Fruit fly (Drosophila melanogaster) whole organism, wandering third instar larva: ENCODE results near the gene hdly.

Experiments used
- Abd-B ChIP-seq: fragments of >200 bp; optimal IDR thresholded peaks from 2 replicates; lab custom pipeline; 2017; ENCODE audit warnings: missing biosample characterization, missing genetic modification characterization
- CG32264 ChIP-seq: fragments of 200-800 bp; sonication (Bioruptor generic); optimal IDR thresholded peaks from 2 replicates; lab custom pipeline; 2016; ENCODE audit warnings: missing biosample characterization, missing genetic modification characterization
- CG9705 ChIP-seq: fragments of 200-800 bp; sonication (Bioruptor generic); optimal IDR thresholded peaks from 2 replicates; lab custom pipeline; 2018; ENCODE audit warnings: missing biosample characterization, mild to moderate bottlenecking, missing genetic modification characterization
- CrebA ChIP-seq: fragments of 200-800 bp; sonication (Bioruptor generic); optimal IDR thresholded peaks from 2 replicates; lab custom pipeline; 2016; ENCODE audit warnings: missing biosample characterization, mild to moderate bottlenecking, missing genetic modification characterization, borderline replicate concordance
- Dfd ChIP-seq: fragments of >200 bp; optimal IDR thresholded peaks from 2 replicates; lab custom pipeline; 2017; ENCODE audit warnings: missing biosample characterization, missing genetic modification characterization
- Dif ChIP-seq: fragments of 200-275, 200-300 bp; sonication (Bioruptor generic); optimal IDR thresholded peaks from 2 replicates; lab custom pipeline; 2018; ENCODE audit warnings: missing biosample characterization, missing genetic modification characterization; ENCODE audit not compliant: partially characterized antibody
- GATAd ChIP-seq: sonication (Bioruptor generic); optimal IDR thresholded peaks from 2 replicates; lab custom pipeline; 2016; ENCODE audit warnings: missing biosample characterization, missing genetic modification characterization
- HLH106 ChIP-seq: fragments of 200-800 bp; optimal IDR thresholded peaks from 3 replicates; lab custom pipeline; 2019; ENCODE audit warnings: missing biosample characterization, mild to moderate bottlenecking, missing genetic modification characterization, moderate library complexity
- Hnf4 ChIP-seq: fragments of 200-800 bp; sonication (Bioruptor generic); optimal IDR thresholded peaks from 2 replicates; lab custom pipeline; 2016; ENCODE audit warnings: missing biosample characterization, mild to moderate bottlenecking, missing genetic modification characterization
- Hr78 ChIP-seq: fragments of >200 bp; optimal IDR thresholded peaks from 2 replicates; lab custom pipeline; 2017; ENCODE audit warnings: missing biosample characterization, missing genetic modification characterization
- Hr83 ChIP-seq: fragments of 200-300 bp; sonication (Bioruptor generic); optimal IDR thresholded peaks from 2 replicates; lab custom pipeline; 2016; ENCODE audit warnings: missing biosample characterization, mild to moderate bottlenecking, missing genetic modification characterization, moderate library complexity; ENCODE audit not compliant: poor library complexity, severe bottlenecking
- Jra ChIP-seq: sonication (Bioruptor generic); optimal IDR thresholded peaks from 2 replicates; lab custom pipeline; 2016; ENCODE audit warnings: missing biosample characterization, missing genetic modification characterization
- Mio ChIP-seq: sonication (Bioruptor generic); optimal IDR thresholded peaks from 2 replicates; lab custom pipeline; 2016; ENCODE audit warnings: missing biosample characterization, missing genetic modification characterization
- Myc ChIP-seq: fragments of >200 bp; optimal IDR thresholded peaks from 2 replicates; lab custom pipeline; 2017
- N ChIP-seq: fragments of >200 bp; optimal IDR thresholded peaks from 2 replicates; lab custom pipeline; 2018; ENCODE audit warnings: missing biosample characterization, missing external identifiers, missing genetic modification characterization
- OdsH ChIP-seq: fragments of 200-800 bp; sonication (Bioruptor generic); optimal IDR thresholded peaks from 2 replicates; lab custom pipeline; 2016; ENCODE audit warnings: missing biosample characterization, mild to moderate bottlenecking, missing genetic modification characterization
- Rel ChIP-seq, 2 experiments: fragments of 200-800 bp; sonication (Bioruptor generic) in 1 of 2; optimal IDR thresholded peaks; 2 replicates in 1 of 2; 3 replicates in 1 of 2; lab custom pipeline; 2016 to 2019; ENCODE audit warnings: mild to moderate bottlenecking in 2 of 2, missing biosample characterization in 2 of 2, missing genetic modification characterization in 2 of 2, moderate library complexity in 1 of 2
- Sp1 ChIP-seq: fragments of 200-800 bp; sonication (Bioruptor generic); optimal IDR thresholded peaks from 3 replicates; lab custom pipeline; 2019; ENCODE audit warnings: missing biosample characterization, mild to moderate bottlenecking, missing genetic modification characterization, moderate library complexity
- Vsx2 ChIP-seq: fragments of 200-300, 225-300 bp; sonication (Bioruptor generic); optimal IDR thresholded peaks from 2 replicates; lab custom pipeline; 2018; ENCODE audit warnings: missing biosample characterization, missing genetic modification characterization; ENCODE audit not compliant: partially characterized antibody
- br ChIP-seq: fragments of 200-800 bp; sonication (Bioruptor generic); optimal IDR thresholded peaks from 2 replicates; lab custom pipeline; 2016; ENCODE audit warnings: missing biosample characterization, missing genetic modification characterization
- brk ChIP-seq: fragments of 200-800 bp; sonication (Bioruptor generic); optimal IDR thresholded peaks from 2 replicates; lab custom pipeline; 2016; ENCODE audit warnings: missing biosample characterization, mild to moderate bottlenecking, missing genetic modification characterization
- dl ChIP-seq, 2 experiments: fragments of 175-275, 200-275 bp in 1 of 2; fragments of 200-275 bp in 1 of 2; sonication (Bioruptor generic); optimal IDR thresholded peaks; lab custom pipeline; 2018; ENCODE audit warnings: mild to moderate bottlenecking in 2 of 2, missing biosample characterization in 2 of 2, missing genetic modification characterization in 2 of 2, moderate library complexity in 2 of 2; ENCODE audit not compliant: partially characterized antibody in 2 of 2, insufficient read depth in 1 of 2
- dmrt93B ChIP-seq: fragments of 200-800 bp; sonication (Bioruptor generic); optimal IDR thresholded peaks from 2 replicates; lab custom pipeline; 2018; ENCODE audit warnings: missing biosample characterization, mild to moderate bottlenecking, missing genetic modification characterization
- dsf ChIP-seq: sonication (Bioruptor generic); optimal IDR thresholded peaks from 2 replicates; lab custom pipeline; 2016; ENCODE audit warnings: missing biosample characterization, missing genetic modification characterization, borderline replicate concordance
- ey ChIP-seq: fragments of 200-800 bp; sonication (Bioruptor generic); optimal IDR thresholded peaks from 2 replicates; lab custom pipeline; 2016; ENCODE audit warnings: missing biosample characterization, missing genetic modification characterization
- foxo ChIP-seq, 2 experiments: fragments of 200-800 bp; sonication (Bioruptor generic); optimal IDR thresholded peaks; 2 replicates in 1 of 2; 3 replicates in 1 of 2; lab custom pipeline; 2016 to 2017; ENCODE audit warnings: missing biosample characterization in 2 of 2, missing genetic modification characterization in 2 of 2
- fru ChIP-seq: fragments of 200-800 bp; sonication (Bioruptor generic); optimal IDR thresholded peaks from 3 replicates; lab custom pipeline; 2016; ENCODE audit warnings: missing biosample characterization, mild to moderate bottlenecking, missing genetic modification characterization
- h ChIP-seq: fragments of 200-800 bp; sonication (Bioruptor generic); optimal IDR thresholded peaks from 3 replicates; lab custom pipeline; 2016; ENCODE audit warnings: missing biosample characterization, mild to moderate bottlenecking, missing genetic modification characterization
- jim ChIP-seq: fragments of 175-275, 200-325 bp; sonication (Bioruptor generic); optimal IDR thresholded peaks from 2 replicates; lab custom pipeline; 2016; ENCODE audit warnings: missing biosample characterization, mild to moderate bottlenecking, missing genetic modification characterization
- lola ChIP-seq: fragments of >200 bp; optimal IDR thresholded peaks from 2 replicates; lab custom pipeline; 2017; ENCODE audit warnings: missing biosample characterization, missing genetic modification characterization
- pan ChIP-seq: fragments of >200 bp; optimal IDR thresholded peaks from 2 replicates; lab custom pipeline; 2017
- psq ChIP-seq: fragments of 200-800 bp; sonication (Bioruptor generic); optimal IDR thresholded peaks from 3 replicates; lab custom pipeline; 2017; ENCODE audit warnings: missing biosample characterization, mild to moderate bottlenecking, missing genetic modification characterization, moderate library complexity
- rgr ChIP-seq: fragments of 200-800 bp; sonication (Bioruptor generic); optimal IDR thresholded peaks from 3 replicates; lab custom pipeline; 2016; ENCODE audit warnings: missing biosample characterization, mild to moderate bottlenecking, missing genetic modification characterization
- sage ChIP-seq: fragments of 200-800 bp; sonication (Bioruptor generic); optimal IDR thresholded peaks from 2 replicates; lab custom pipeline; 2016; ENCODE audit warnings: missing biosample characterization, mild to moderate bottlenecking, missing genetic modification characterization
- sv ChIP-seq: fragments of 200-800 bp; sonication (Bioruptor generic); optimal IDR thresholded peaks from 3 replicates; lab custom pipeline; 2016; ENCODE audit warnings: missing biosample characterization, missing genetic modification characterization
- tai ChIP-seq: sonication (Bioruptor generic); optimal IDR thresholded peaks from 2 replicates; lab custom pipeline; 2016; ENCODE audit warnings: missing biosample characterization, missing genetic modification characterization
- usp ChIP-seq: fragments of >200 bp; optimal IDR thresholded peaks from 2 replicates; lab custom pipeline; 2017; ENCODE audit warnings: missing biosample characterization, missing genetic modification characterization
- woc ChIP-seq: sonication (Bioruptor generic); optimal IDR thresholded peaks from 2 replicates; lab custom pipeline; 2016; ENCODE audit warnings: missing biosample characterization, mild to moderate bottlenecking, missing genetic modification characterization

hdly gene

dm6 chr3R:20955932-20956636 lies 42.0 kb downstream of the hdly start:
- TF ChIP-seq Dfd (no peak), Dif (no peak), fru (GFP tag; lab: Kevin White, UChicago) (no peak), N (no peak), woc (GFP tag; lab: Kevin White, UChicago) (no peak)
- TF ChIP-seq, all 38 proteins: peak for 0

- peak; percentile 86 for TF ChIP-seq HLH106
- TF ChIP-seq dmrt93B (GFP tag; lab: Kevin White, UChicago), result peak; percentile 80
- no peak for TF ChIP-seq Mio (GFP tag; lab: Kevin White, UChicago)
- peak; percentile 81 for TF ChIP-seq br
- TF ChIP-seq pan (lab: Kevin White, UChicago), result no peak
- TF ChIP-seq Vsx2, result peak; percentile 61
- no peak for TF ChIP-seq Dfd
- TF ChIP-seq Hr78 (GFP tag; lab: Kevin White, UChicago), result no peak
- peak; percentile 78 for TF ChIP-seq Hr83
- TF ChIP-seq lola (GFP tag; lab: Kevin White, UChicago), result no peak
- TF ChIP-seq Dif, result peak; percentile 82
- TF ChIP-seq Abd-B, result no peak
- TF ChIP-seq GATAd, result no peak
- no peak for TF ChIP-seq N
- TF ChIP-seq psq (GFP tag; lab: Kevin White, UChicago), result peak; percentile 83
- TF ChIP-seq CG32264 (GFP tag; lab: Kevin White, UChicago), result peak; percentile 44
- TF ChIP-seq Sp1 (GFP tag; lab: Kevin White, UChicago), result peak; percentile 88
- TF ChIP-seq ey (GFP tag; lab: Kevin White, UChicago), result peak; percentile 83
- no peak for TF ChIP-seq Myc (lab: Kevin White, UChicago)
- peak; percentile 75 for TF ChIP-seq woc (GFP tag; lab: Kevin White, UChicago)
- peak; percentile 81 for TF ChIP-seq brk (GFP tag; lab: Kevin White, UChicago)
- no peak for TF ChIP-seq usp (GFP tag; lab: Kevin White, UChicago)
- TF ChIP-seq Rel (GFP tag; optimal IDR thresholded peaks at IDR 0.05; lab: Kevin White, UChicago), result peak; percentile 34
- peak; percentile 70 for TF ChIP-seq Rel (tag; optimal IDR thresholded peaks at IDR 0.05; lab: Kevin White, UChicago)
- no peak for TF ChIP-seq CrebA (GFP tag; lab: Kevin White, UChicago)
- peak; percentile 87 for TF ChIP-seq OdsH (GFP tag; lab: Kevin White, UChicago)
- no peak for TF ChIP-seq jim (GFP tag; lab: Kevin White, UChicago)
- peak; percentile 18 for TF ChIP-seq dsf (GFP tag; lab: Kevin White, UChicago)
- peak; percentile 79 for TF ChIP-seq h (GFP tag; lab: Kevin White, UChicago)
- peak; percentile 93 for TF ChIP-seq fru (GFP tag; lab: Kevin White, UChicago)
- peak; percentile 32 for TF ChIP-seq sage (GFP tag; lab: Kevin White, UChicago)
- peak; percentile 83 for TF ChIP-seq rgr (GFP tag; lab: Kevin White, UChicago)
- TF ChIP-seq dl (GFP tag; optimal IDR thresholded peaks at IDR 0.05; lab: Kevin White, UChicago; ENCODE audit: insufficient read depth in 1 of 2, partially characterized antibody in 2 of 2), result peak; percentile 52 to 85
- TF ChIP-seq tai, result peak; percentile 80
- peak; percentile 75 for TF ChIP-seq CG9705
- peak; percentile 82 for TF ChIP-seq sv
- TF ChIP-seq Hnf4 (GFP tag; lab: Kevin White, UChicago), result peak; percentile 57
- peak; percentile 53 to 87 for TF ChIP-seq foxo (GFP tag; optimal IDR thresholded peaks at IDR 0.05; lab: Kevin White, UChicago)
- peak; percentile 71 for TF ChIP-seq Jra (GFP tag; lab: Kevin White, UChicago)
These were observed 43.1 kb downstream of the hdly start for dm6 chr3R:20956875-20957874.
